Fruit fly (Drosophila melanogaster) whole organism: Measurements from ENCODE around the gene CG7443.

Experiments used
- CG8478 ChIP-seq: fragments of >200 bp; optimal IDR thresholded peaks from 2 replicates; lab custom pipeline; 2018; ENCODE audit warnings: inconsistent platforms
- Dll ChIP-seq: fragments of >200 bp; optimal IDR thresholded peaks from 2 replicates; lab custom pipeline; 2017
- EcR ChIP-seq, 2 experiments: fragments of >200 bp; optimal IDR thresholded peaks; 2 replicates each; lab custom pipeline; 2017; ENCODE audit warnings: missing biosample characterization in 2 of 2, missing genetic modification characterization in 2 of 2, missing genetic modification reagents in 2 of 2
- pan ChIP-seq: fragments of >200 bp; optimal IDR thresholded peaks from 2 replicates; lab custom pipeline; 2017
- psq ChIP-seq: fragments of >200 bp; optimal IDR thresholded peaks from 2 replicates; lab custom pipeline; 2017
- usp ChIP-seq: fragments of >200 bp; optimal IDR thresholded peaks from 2 replicates; lab custom pipeline; 2017; ENCODE audit warnings: missing biosample characterization, missing genetic modification characterization, mixed read lengths

Gene CG7443

DNA sequence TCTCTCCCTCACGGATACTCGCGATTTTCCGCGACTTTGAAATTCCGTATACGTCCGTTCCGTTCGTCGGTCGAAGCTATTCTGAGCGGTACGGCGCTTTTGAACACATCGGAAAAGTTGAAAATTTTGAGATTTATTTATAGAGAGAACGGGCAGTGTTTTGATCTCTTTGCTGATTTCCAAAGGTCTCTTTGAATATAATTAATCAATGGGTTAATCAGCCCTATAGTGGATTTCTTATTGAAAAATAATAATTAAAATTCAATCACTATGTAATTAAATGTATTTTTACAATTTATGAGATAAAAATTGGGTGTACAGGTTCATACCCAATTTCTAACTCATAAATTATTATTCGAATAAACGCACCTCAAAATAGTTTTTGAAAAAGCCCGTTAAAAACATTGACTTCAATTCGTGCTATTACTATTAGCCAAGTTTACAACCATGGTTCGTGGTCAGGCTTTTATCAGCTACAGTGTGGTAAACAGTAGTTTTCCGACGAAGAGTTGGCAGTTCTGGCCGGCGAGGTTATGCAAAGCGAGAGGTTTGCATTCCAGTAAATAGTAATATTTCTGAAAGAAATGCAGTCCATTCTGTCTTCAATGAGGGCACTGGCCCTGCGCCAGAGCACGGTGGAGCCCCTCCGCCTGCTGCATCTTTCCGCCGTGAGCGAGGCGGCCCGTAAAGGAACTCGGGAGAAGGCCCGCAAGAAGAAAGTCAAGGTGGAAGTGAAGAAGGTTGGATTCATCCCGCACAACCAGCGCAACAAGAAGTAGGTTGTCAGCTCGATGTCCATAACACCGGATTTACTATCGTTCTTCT, 23.0 kb upstream of the CG7443 start, which contains the start of the genes CG9626 and mRpL1:
CG9626 (minus strand) TSS at position 51 of the 825 bp plus-strand sequence.
mRpL1 (plus strand) TSS at position 513 of the 825 bp plus-strand sequence.
- TF ChIP-seq psq (no peak), usp (no peak), pan (lab: Kevin White, UChicago) (no peak), EcR (GFP tag; optimal IDR thresholded peaks at IDR 0.05; lab: Kevin White, UChicago) (no peak), Dll (lab: Kevin White, UChicago) (no peak)

DNA sequence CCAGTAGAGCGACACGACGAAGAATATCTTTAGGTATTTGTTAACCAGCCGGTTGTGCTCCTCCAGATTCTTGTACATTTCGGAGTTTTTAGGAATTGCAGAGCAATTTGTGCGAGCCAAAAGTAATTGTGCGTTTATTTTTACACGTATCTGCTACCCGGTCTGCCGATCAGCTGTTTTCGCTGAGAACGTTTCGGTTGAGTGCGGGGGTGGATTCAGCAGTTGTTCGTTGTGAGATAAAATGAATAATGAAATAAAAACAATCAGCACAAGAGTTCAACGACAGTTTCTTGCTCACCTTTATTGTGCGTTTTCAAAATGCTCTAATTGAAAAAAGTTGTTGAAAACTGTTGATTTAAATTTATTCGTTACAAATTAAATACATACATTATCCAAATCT, 20.3 kb upstream of the CG7443 start, which contains the start of gene nac:
nac (minus strand) TSS at position 176 of the 400 bp plus-strand sequence.
- no peak for TF ChIP-seq EcR (GFP tag; optimal IDR thresholded peaks at IDR 0.05; lab: Kevin White, UChicago)
- TF ChIP-seq usp = no peak
- TF ChIP-seq psq = no peak
- TF ChIP-seq pan (lab: Kevin White, UChicago) = no peak
- no peak for TF ChIP-seq CG8478 (lab: Kevin White, UChicago)
- no peak for TF ChIP-seq Dll (lab: Kevin White, UChicago)

dm6 chr3R:8305110-8305509, 19.0 kb upstream of the CG7443 start, which contains the start of gene Sgt1:
Gene Sgt1 (minus strand): TSS chr3R:8305274.
- TF ChIP-seq usp (no peak), pan (lab: Kevin White, UChicago) (no peak), Dll (lab: Kevin White, UChicago) (no peak), psq (no peak), CG8478 (lab: Kevin White, UChicago) (no peak), EcR (GFP tag; optimal IDR thresholded peaks at IDR 0.05; lab: Kevin White, UChicago) (no peak)

DNA sequence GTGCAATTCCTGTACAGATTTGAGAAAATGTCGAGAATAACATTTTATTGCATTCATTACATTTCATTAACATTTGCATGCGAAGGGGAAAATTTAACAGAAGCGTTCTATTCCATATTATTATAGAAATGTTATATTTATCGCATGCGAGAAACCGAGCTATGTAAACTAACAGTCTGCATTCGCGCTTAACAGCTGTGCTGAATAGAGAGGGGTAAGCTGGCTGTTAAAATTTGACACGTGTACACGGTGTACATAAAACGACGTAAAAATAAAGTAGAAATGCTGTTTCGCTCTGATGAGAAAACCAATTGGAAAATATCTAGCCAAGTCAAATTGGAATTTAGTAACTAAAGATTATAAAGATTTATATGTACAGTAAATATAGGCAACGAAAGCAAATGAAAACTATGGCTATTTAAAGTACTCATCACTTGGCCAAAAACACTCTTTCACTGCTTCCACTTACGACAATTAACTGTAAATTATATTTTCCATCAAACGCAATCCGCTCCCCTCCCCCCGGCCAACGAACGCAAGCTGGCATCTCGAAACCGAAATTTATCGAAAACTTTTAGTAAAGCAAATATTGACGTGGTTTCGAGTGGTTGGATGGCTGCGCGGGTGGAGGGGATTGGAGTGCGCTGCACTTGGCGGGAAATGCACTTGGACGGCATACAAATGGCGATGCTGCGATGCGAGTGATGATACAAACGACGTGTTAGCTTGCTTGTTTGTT, 17.8 kb upstream of the CG7443 start:
- TF ChIP-seq CG8478 (lab: Kevin White, UChicago) (no peak), Dll (lab: Kevin White, UChicago) (no peak), psq (no peak), usp (no peak), pan (lab: Kevin White, UChicago) (no peak), EcR (GFP tag; optimal IDR thresholded peaks at IDR 0.05; lab: Kevin White, UChicago) (no peak)

dm6 chr3R:8306927-8307261, 17.2 kb upstream of the CG7443 start:
- TF ChIP-seq pan (lab: Kevin White, UChicago) (no peak), usp (no peak), Dll (lab: Kevin White, UChicago) (no peak), psq (no peak), CG8478 (lab: Kevin White, UChicago) (no peak)

DNA sequence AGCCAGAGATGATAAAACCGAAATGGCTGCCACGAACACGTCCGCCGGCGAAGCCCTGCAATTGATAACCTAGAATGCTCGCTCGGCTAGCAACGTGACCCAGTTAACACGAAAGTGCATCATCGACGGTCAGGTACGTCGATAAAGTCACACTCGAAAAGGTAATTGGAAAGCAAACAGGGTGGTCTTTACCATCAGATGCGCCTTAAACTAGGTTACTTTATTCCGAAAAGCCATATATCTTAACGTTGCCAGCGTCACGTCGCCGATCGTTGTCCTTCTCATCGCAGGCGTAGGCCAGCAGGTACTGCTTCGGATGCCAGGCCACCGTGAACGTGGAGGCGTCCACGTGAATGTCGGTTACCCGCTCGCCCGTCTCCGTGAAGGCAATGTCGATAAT, 16.8 kb upstream of the CG7443 start:
- TF ChIP-seq psq = no peak

DNA sequence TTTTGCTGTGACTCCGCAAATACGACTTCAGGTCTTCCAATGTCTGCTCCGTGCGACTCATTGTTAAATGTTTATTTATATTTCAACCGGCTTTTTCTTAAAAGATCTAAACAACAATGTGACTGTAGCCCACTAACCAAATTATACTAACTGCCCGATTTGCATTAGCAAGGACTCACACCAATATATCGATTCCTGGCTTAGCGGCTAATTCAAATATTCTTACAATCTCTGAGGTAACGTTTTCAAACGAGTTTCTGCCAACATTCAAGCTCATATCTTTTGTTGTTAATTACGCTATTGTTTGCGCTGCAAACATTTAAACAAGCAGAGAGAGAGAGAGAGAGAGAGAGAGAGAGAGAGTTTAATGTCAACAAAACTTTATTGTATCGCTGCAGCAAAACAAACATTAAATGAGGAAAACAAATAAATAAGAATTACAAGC, 15.6 kb upstream of the CG7443 start, which contains the start of gene tex:
tex (minus strand) TSS at position 131 of the 445 bp plus-strand sequence.
- TF ChIP-seq pan (lab: Kevin White, UChicago) (no peak), EcR (GFP tag; optimal IDR thresholded peaks at IDR 0.05; lab: Kevin White, UChicago) (no peak)

- TF ChIP-seq Dll (lab: Kevin White, UChicago) (no peak), psq (no peak), pan (lab: Kevin White, UChicago) (no peak), usp (no peak), CG8478 (lab: Kevin White, UChicago) (no peak), EcR (GFP tag; optimal IDR thresholded peaks at IDR 0.05; lab: Kevin White, UChicago) (no peak)
Observed at dm6 chr3R:8310678-8311077, 13.4 kb upstream of the CG7443 start, which contains the start of gene CG11693. Gene CG11693 (minus strand): TSS chr3R:8310778.

- TF ChIP-seq Dll (lab: Kevin White, UChicago) (no peak), pan (lab: Kevin White, UChicago) (no peak), psq (no peak), usp (no peak), EcR (GFP tag; optimal IDR thresholded peaks at IDR 0.05; lab: Kevin White, UChicago) (no peak), CG8478 (lab: Kevin White, UChicago) (no peak)
Observed at dm6 chr3R:8312037-8312436, 12.1 kb upstream of the CG7443 start, which contains the start of the genes CG11694 and CG11698. Gene CG11694 (minus strand): TSS chr3R:8312137. Gene CG11698 (plus strand): TSS chr3R:8312188.

dm6 chr3R:8313038-8313437, 11.1 kb upstream of the CG7443 start, which contains the start of gene CG7483:
Gene CG7483 (plus strand): TSS chr3R:8313208.
- TF ChIP-seq pan (lab: Kevin White, UChicago) = no peak

DNA sequence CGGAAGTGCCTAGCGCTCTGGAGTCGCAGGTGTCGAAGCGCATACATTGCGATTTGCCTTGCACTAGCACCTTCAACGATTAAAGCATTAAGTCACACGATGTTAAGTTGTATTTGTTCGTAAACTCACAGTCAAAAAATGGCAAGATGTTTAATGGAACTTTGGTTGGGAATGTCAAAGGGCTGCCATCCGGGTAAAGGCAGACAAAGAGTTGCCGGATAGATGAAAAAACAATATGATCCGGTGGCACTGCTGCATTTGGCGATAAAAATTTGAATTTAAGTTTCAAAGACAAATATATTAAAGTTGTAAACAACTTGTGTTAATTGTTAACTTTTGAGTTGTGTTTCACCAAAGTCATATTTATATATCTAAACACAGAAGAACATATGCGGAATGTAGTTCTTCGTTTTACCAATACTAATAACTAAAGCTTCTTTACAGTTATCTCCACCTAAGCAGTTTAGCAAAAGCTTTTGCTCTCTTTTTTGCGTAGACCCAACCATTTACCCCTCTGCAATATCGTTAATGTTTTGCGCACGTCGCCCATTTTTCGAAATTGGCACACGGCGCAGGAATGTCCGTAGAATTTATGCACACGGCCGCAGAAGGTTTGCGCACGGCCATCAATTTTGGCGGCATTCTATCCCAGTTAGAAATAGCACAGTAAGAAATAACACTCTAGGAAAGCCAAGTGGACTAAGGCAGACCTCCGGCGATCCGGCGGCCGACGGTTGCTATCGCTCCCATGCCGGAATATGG, 7.6 kb upstream of the CG7443 start, which contains the start of gene Coq2:
Coq2 (minus strand) TSS at position 200 of the 762 bp plus-strand sequence.
- TF ChIP-seq psq (no peak), EcR (GFP tag; optimal IDR thresholded peaks at IDR 0.05; lab: Kevin White, UChicago) (no peak), Dll (lab: Kevin White, UChicago) (no peak), CG8478 (lab: Kevin White, UChicago) (no peak), usp (no peak), pan (lab: Kevin White, UChicago) (no peak)
